Fruit fly (Drosophila melanogaster) S2 (cell line): ENCODE measurements around the gene CG42538.

ENCODE experiments used
- CG8478 ChIP-seq: fragments of >200 bp; optimal IDR thresholded peaks from 2 replicates; lab custom pipeline; 2018
- CTCF ChIP-seq, 2 experiments: fragments of >200 bp; optimal IDR thresholded peaks; 2 replicates each; lab custom pipeline; 2018

DNA sequence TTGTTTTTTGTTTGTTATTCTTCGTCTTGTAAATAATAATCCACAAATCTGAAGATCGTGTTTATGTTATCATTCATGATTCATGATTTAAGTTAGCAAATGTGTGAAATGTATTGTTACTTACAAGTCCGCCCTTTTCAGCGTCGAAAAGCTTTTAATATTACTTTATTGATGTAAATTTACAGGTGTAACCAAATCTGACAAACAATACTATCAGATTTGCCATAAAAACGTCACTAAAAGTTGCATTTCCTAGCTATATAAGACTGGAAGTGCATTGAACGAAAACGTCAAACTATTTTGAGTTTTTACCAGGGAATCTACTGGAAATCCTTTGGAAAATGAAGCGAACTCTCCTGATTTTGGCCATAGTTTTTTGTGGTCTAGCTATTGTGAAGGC lies 47.9 kb downstream of the CG42538 start, which contains the start of gene CG33258:
- TF ChIP-seq CG8478 (lab: Kevin White, UChicago), result no peak
- no peak for TF ChIP-seq CTCF (optimal IDR thresholded peaks at IDR 0.05; lab: Kevin White, UChicago)
